Worm (Caenorhabditis elegans) whole organism, young adult: ENCODE results near the gene C50F4.8.
A peak's percentile ranks its signal among the peaks of the same experiment; 100 is the strongest.

Experiments
- B0019.2 ChIP-seq: fragments of 200-800 bp; sonication (Bioruptor generic); conservative IDR thresholded peaks from 2 replicates; pipeline ENCODE4 v1.3.6; 2022; ENCODE audit warnings: missing genetic modification reagents, missing genetic modification characterization, missing compliant biosample characterization
- B0336.3 ChIP-seq: fragments of 200-800 bp; sonication (Bioruptor generic); IDR thresholded peaks from 2 replicates; pipeline ENCODE4 v1.3.6; 2022; ENCODE audit warnings: missing genetic modification characterization, missing compliant biosample characterization
- C06A6.2 ChIP-seq: fragments of 200-800 bp; sonication (Bioruptor generic); conservative IDR thresholded peaks from 2 replicates; pipeline ENCODE4 v1.3.6; 2022; ENCODE audit warnings: missing genetic modification characterization, missing compliant biosample characterization
- C17E4.6 ChIP-seq: fragments of 200-800 bp; sonication (Bioruptor generic); IDR thresholded peaks from 2 replicates; pipeline ENCODE4 v1.3.6; 2022; ENCODE audit warnings: missing genetic modification reagents, missing genetic modification characterization, missing compliant biosample characterization
- D2030.7 ChIP-seq: fragments of 200-800 bp; sonication (Bioruptor generic); IDR thresholded peaks from 2 replicates; pipeline ENCODE4 v1.3.6; 2022; ENCODE audit warnings: missing genetic modification reagents, missing genetic modification characterization, missing compliant biosample characterization
- F22D6.2 ChIP-seq: sonication (generic microtip); optimal IDR thresholded peaks from 2 replicates; lab custom pipeline; 2016; ENCODE audit warnings: mild to moderate bottlenecking, missing genetic modification characterization, missing compliant biosample characterization
- F23B12.7 ChIP-seq: sonication (generic microtip); optimal IDR thresholded peaks from 2 replicates; lab custom pipeline; 2017; ENCODE audit warnings: missing genetic modification characterization, mild to moderate bottlenecking, missing compliant biosample characterization, antibody characterized with exemption, moderate library complexity; ENCODE audit not compliant: insufficient read depth
- F33H1.4 ChIP-seq: fragments of 200-800 bp; sonication (Bioruptor generic); IDR thresholded peaks from 2 replicates; pipeline ENCODE4 v1.3.6; 2022; ENCODE audit warnings: missing genetic modification reagents, missing genetic modification characterization, missing compliant biosample characterization
- F57A8.1 ChIP-seq: fragments of 200-800 bp; sonication (Bioruptor generic); optimal IDR thresholded peaks from 2 replicates; lab custom pipeline; 2018; ENCODE audit warnings: mild to moderate bottlenecking, missing genetic modification characterization, moderate library complexity, missing compliant biosample characterization
- T07F8.4 ChIP-seq: sonication (generic microtip); optimal IDR thresholded peaks from 2 replicates; lab custom pipeline; 2016; ENCODE audit warnings: mild to moderate bottlenecking, missing genetic modification characterization, moderate library complexity, missing compliant biosample characterization
- Y79H2A.3 ChIP-seq: fragments of 200-800 bp; sonication (Bioruptor generic); conservative IDR thresholded peaks from 2 replicates; pipeline ENCODE4 v1.3.6; 2022; ENCODE audit warnings: missing genetic modification reagents, missing genetic modification characterization, missing compliant biosample characterization
- ZK185.1 ChIP-seq: sonication (generic microtip); optimal IDR thresholded peaks from 2 replicates; lab custom pipeline; 2016; ENCODE audit warnings: mild to moderate bottlenecking, missing genetic modification characterization, missing compliant biosample characterization; ENCODE audit not compliant: poor library complexity, severe bottlenecking
- aptf-2 ChIP-seq: fragments of 200-800 bp; sonication (Bioruptor generic); conservative IDR thresholded peaks from 2 replicates; pipeline ENCODE4 v1.3.6; 2022; ENCODE audit warnings: missing genetic modification reagents, missing genetic modification characterization, missing compliant biosample characterization
- aptf-3 ChIP-seq: fragments of 200-800 bp; sonication (Bioruptor generic); IDR thresholded peaks from 2 replicates; pipeline ENCODE4 v1.3.6; 2022; ENCODE audit warnings: missing genetic modification characterization, missing compliant biosample characterization
- athp-1 ChIP-seq: sonication (generic microtip); optimal IDR thresholded peaks from 2 replicates; lab custom pipeline; 2017; ENCODE audit warnings: mild to moderate bottlenecking, missing genetic modification characterization, missing compliant biosample characterization
- bed-1 ChIP-seq: fragments of 200-800 bp; sonication (Bioruptor generic); IDR thresholded peaks from 2 replicates; pipeline ENCODE4 v1.3.6; 2022; ENCODE audit warnings: missing genetic modification reagents, missing genetic modification characterization, missing compliant biosample characterization
- bed-2 ChIP-seq: fragments of 200-800 bp; sonication (Bioruptor generic); IDR thresholded peaks from 2 replicates; pipeline ENCODE4 v1.3.6; 2022; ENCODE audit warnings: missing genetic modification reagents, missing genetic modification characterization, missing compliant biosample characterization
- ccch-3 ChIP-seq: fragments of 200-800 bp; sonication (Bioruptor generic); optimal IDR thresholded peaks from 2 replicates; lab custom pipeline; 2018; ENCODE audit warnings: mild to moderate bottlenecking, missing genetic modification characterization, missing compliant biosample characterization
- die-1 ChIP-seq: sonication (generic microtip); optimal IDR thresholded peaks from 2 replicates; lab custom pipeline; 2016; ENCODE audit warnings: missing genotype, mild to moderate bottlenecking, missing genetic modification characterization, missing compliant biosample characterization
- dox-1 ChIP-seq: fragments of 200-800 bp; sonication (Bioruptor generic); IDR thresholded peaks from 2 replicates; pipeline ENCODE4 v1.3.6; 2022; ENCODE audit warnings: missing genetic modification reagents, missing genetic modification characterization, missing compliant biosample characterization
- dpff-1 ChIP-seq: sonication (generic microtip); optimal IDR thresholded peaks from 2 replicates; lab custom pipeline; 2017; ENCODE audit warnings: mild to moderate bottlenecking, missing genetic modification characterization, missing compliant biosample characterization
- egl-44 ChIP-seq: fragments of 200-800 bp; sonication (Bioruptor generic); IDR thresholded peaks from 2 replicates; pipeline ENCODE4 v1.3.6; 2022; ENCODE audit warnings: missing genetic modification reagents, missing genetic modification characterization, missing compliant biosample characterization
- hlh-12 ChIP-seq: sonication (generic microtip); optimal IDR thresholded peaks from 2 replicates; lab custom pipeline; 2016; ENCODE audit warnings: missing genetic modification characterization, missing compliant biosample characterization
- hlh-26 ChIP-seq: fragments of 200-800 bp; sonication (Bioruptor generic); conservative IDR thresholded peaks from 2 replicates; pipeline ENCODE4 v1.3.6; 2022; ENCODE audit warnings: missing genetic modification reagents, missing genetic modification characterization, missing compliant biosample characterization
- hmg-20 ChIP-seq: fragments of 200-800 bp; sonication (Bioruptor generic); IDR thresholded peaks from 2 replicates; pipeline ENCODE4 v1.3.6; 2022; ENCODE audit warnings: missing genetic modification reagents, missing genetic modification characterization, missing compliant biosample characterization
- let-607 ChIP-seq, 2 experiments: fragments of 200-800 bp in 1 of 2; sonication (Bioruptor generic) in 1 of 2; sonication (generic microtip) in 1 of 2; optimal IDR thresholded peaks; 2 replicates each; lab custom pipeline; 2016 to 2018; ENCODE audit warnings: mild to moderate bottlenecking in 2 of 2, missing compliant biosample characterization in 2 of 2, missing genetic modification characterization in 2 of 2, moderate library complexity in 2 of 2, missing genotype in 1 of 2
- lin-35 ChIP-seq, 3 experiments: fragments of 150-350 bp in 2 of 3; sonication (generic microtip) in 1 of 3; optimal IDR thresholded peaks; 2 replicates each; lab custom pipeline; 2014 to 2018; ENCODE audit warnings: missing biosample characterization in 3 of 3, missing genetic modification characterization in 3 of 3, missing genetic modification reagents in 3 of 3
- lin-54 ChIP-seq: fragments of 200-800 bp; sonication (Bioruptor generic); optimal IDR thresholded peaks from 2 replicates; lab custom pipeline; 2018; ENCODE audit warnings: mild to moderate bottlenecking, missing genetic modification characterization, missing compliant biosample characterization
- madf-3 ChIP-seq: fragments of 200-800 bp; sonication (Bioruptor generic); IDR thresholded peaks from 2 replicates; pipeline ENCODE4 v1.3.6; 2022; ENCODE audit warnings: missing genetic modification reagents, missing genetic modification characterization, missing compliant biosample characterization
- mcd-1 ChIP-seq: fragments of 200-800 bp; sonication (Bioruptor generic); IDR thresholded peaks from 2 replicates; pipeline ENCODE4 v1.3.6; 2022; ENCODE audit warnings: missing genetic modification reagents, missing genetic modification characterization, missing compliant biosample characterization
- mel-28 ChIP-seq: sonication (generic microtip); optimal IDR thresholded peaks from 2 replicates; lab custom pipeline; 2016; ENCODE audit warnings: borderline replicate concordance, mild to moderate bottlenecking, missing genetic modification characterization, missing compliant biosample characterization
- mes-4 ChIP-seq: sonication (generic microtip); optimal IDR thresholded peaks from 2 replicates; lab custom pipeline; 2016; ENCODE audit warnings: missing genotype, missing genetic modification characterization, missing compliant biosample characterization
- nhr-27 ChIP-seq: fragments of 200-800 bp; sonication (Bioruptor generic); optimal IDR thresholded peaks from 2 replicates; lab custom pipeline; 2018; ENCODE audit warnings: mild to moderate bottlenecking, missing genetic modification characterization, moderate library complexity, missing compliant biosample characterization
- nhr-80 ChIP-seq: sonication (generic microtip); optimal IDR thresholded peaks from 2 replicates; lab custom pipeline; 2016; ENCODE audit warnings: missing genetic modification characterization, missing compliant biosample characterization
- pha-4 ChIP-seq: fragments of 150-350 bp; sonication (generic microtip); optimal IDR thresholded peaks from 2 replicates; lab custom pipeline; 2014; ENCODE audit warnings: missing biosample characterization, missing genetic modification reagents, missing genetic modification characterization
- repo-1 ChIP-seq: sonication (generic microtip); optimal IDR thresholded peaks from 2 replicates; lab custom pipeline; 2017; ENCODE audit warnings: mild to moderate bottlenecking, missing genetic modification characterization, missing compliant biosample characterization
- rpc-1 ChIP-seq, 2 experiments: fragments of 150-350 bp in 1 of 2; sonication (generic microtip) in 1 of 2; optimal IDR thresholded peaks; 2 replicates each; lab custom pipeline; 2014 to 2018; ENCODE audit warnings: missing biosample characterization in 1 of 2, missing genetic modification characterization in 1 of 2, missing genetic modification reagents in 1 of 2, missing genotype in 1 of 2
- sea-2 ChIP-seq: fragments of 200-800 bp; sonication (Bioruptor generic); IDR thresholded peaks from 2 replicates; pipeline ENCODE4 v1.3.6; 2022; ENCODE audit warnings: missing genetic modification characterization, missing compliant biosample characterization
- tbp1 ChIP-seq: fragments of 200-800 bp; sonication (Bioruptor generic); optimal IDR thresholded peaks from 2 replicates; lab custom pipeline; 2018; ENCODE audit warnings: mild to moderate bottlenecking, missing genetic modification characterization, missing compliant biosample characterization
- unc-130 ChIP-seq: sonication (generic microtip); optimal IDR thresholded peaks from 2 replicates; lab custom pipeline; 2016; ENCODE audit warnings: missing genetic modification reagents, missing genetic modification characterization, missing compliant biosample characterization
- ztf-26 ChIP-seq: sonication (generic microtip); optimal IDR thresholded peaks from 2 replicates; lab custom pipeline; 2017; ENCODE audit warnings: missing genetic modification characterization, missing compliant biosample characterization

C50F4.8 gene

ce11 chrV:9507742-9508141, 10.9 kb downstream of the C50F4.8 start, which contains the start of gene acs-14:
Gene acs-14 (plus strand): TSS chrV:9508132.
- no peak for TF ChIP-seq mel-28 (tag; lab: Kevin White, UChicago)
- TF ChIP-seq nhr-80 (tag; lab: Kevin White, UChicago): peak; percentile 14
- no peak for TF ChIP-seq F22D6.2 (tag; lab: Kevin White, UChicago)
- no peak for TF ChIP-seq lin-35 (GFP tag; optimal IDR thresholded peaks at IDR 0.05; lab: Kevin White, UChicago)

DNA sequence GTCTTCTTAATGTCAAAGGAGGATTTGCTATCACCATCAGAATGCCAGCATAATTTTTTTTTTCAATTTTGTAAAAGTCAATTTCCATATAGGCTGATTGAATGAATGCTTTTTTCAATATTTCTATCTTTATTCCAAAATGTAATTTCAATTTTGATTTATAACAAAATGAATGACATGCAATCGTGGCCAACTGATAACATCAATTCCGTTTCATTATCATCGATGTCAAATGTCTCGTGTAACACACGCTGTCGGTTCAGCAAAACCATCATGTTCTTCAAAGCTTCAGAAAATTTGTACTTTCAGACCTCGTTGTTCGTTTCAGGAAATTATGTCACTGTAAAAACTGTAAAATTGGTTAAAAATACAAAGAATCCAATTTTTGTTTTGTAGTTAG, 11.7 kb downstream of the C50F4.8 start:
- TF ChIP-seq nhr-80 (tag; lab: Kevin White, UChicago): peak; percentile 73
- TF ChIP-seq bed-2 (GFP tag; lab: Robert Waterston, UW): no peak
- no peak for TF ChIP-seq bed-1 (GFP tag; lab: Robert Waterston, UW)
- TF ChIP-seq let-607 (tag; optimal IDR thresholded peaks at IDR 0.05; lab: Kevin White, UChicago): peak; percentile 40 to 83
- no peak for TF ChIP-seq D2030.7

- TF ChIP-seq repo-1: no peak
- TF ChIP-seq lin-35 (GFP tag; optimal IDR thresholded peaks at IDR 0.05; lab: Kevin White, UChicago): no peak
- no peak for TF ChIP-seq Y79H2A.3 (GFP tag; lab: Robert Waterston, UW)
- no peak for TF ChIP-seq nhr-80 (tag; lab: Kevin White, UChicago)
- TF ChIP-seq die-1 (tag; lab: Kevin White, UChicago): no peak
- no peak for TF ChIP-seq dox-1 (GFP tag; lab: Robert Waterston, UW)
- no peak for TF ChIP-seq C06A6.2 (GFP tag; lab: Robert Waterston, UW)
- TF ChIP-seq ztf-26: no peak
- no peak for TF ChIP-seq rpc-1 (optimal IDR thresholded peaks at IDR 0.05; lab: Kevin White, UChicago)
- no peak for TF ChIP-seq rpc-1 (tag; optimal IDR thresholded peaks at IDR 0.05; lab: Kevin White, UChicago)
- TF ChIP-seq dpff-1 (tag; lab: Kevin White, UChicago): no peak
- TF ChIP-seq mes-4 (tag; lab: Kevin White, UChicago): no peak
- no peak for TF ChIP-seq unc-130 (GFP tag; lab: Kevin White, UChicago)
- no peak for TF ChIP-seq T07F8.4
- TF ChIP-seq mcd-1: no peak
- no peak for TF ChIP-seq pha-4 (tag; lab: Kevin White, UChicago)
- no peak for TF ChIP-seq aptf-3 (GFP tag; lab: Robert Waterston, UW)
- TF ChIP-seq, all 124 proteins: peak for 0
Measured at ce11 chrV:9504474-9504960, 14.1 kb downstream of the C50F4.8 start, which contains the start of gene haao-1. Gene haao-1 (plus strand): TSS chrV:9504910.

ce11 chrV:9503152-9503817, 15.4 kb downstream of the C50F4.8 start:
- no peak for TF ChIP-seq F57A8.1 (GFP tag; lab: Kevin White, UChicago)
- peak; percentile 30 for TF ChIP-seq F22D6.2 (tag; lab: Kevin White, UChicago)
- no peak for TF ChIP-seq B0019.2
- 0 out of 2 replicates have a peak, but pooled peaks have one; percentile 11 for TF ChIP-seq F33H1.4
- peak; percentile 27 for TF ChIP-seq athp-1
- TF ChIP-seq egl-44: peak; percentile 90
- TF ChIP-seq F23B12.7: no peak
- no peak for TF ChIP-seq hlh-12 (tag; lab: Kevin White, UChicago)
- no peak for TF ChIP-seq aptf-2 (GFP tag; lab: Robert Waterston, UW)
- TF ChIP-seq ZK185.1 (tag; lab: Kevin White, UChicago): peak; percentile 81
- TF ChIP-seq lin-54 (GFP tag; lab: Kevin White, UChicago): no peak
- TF ChIP-seq C17E4.6 (GFP tag; lab: Robert Waterston, UW): no peak
- TF ChIP-seq hlh-26 (GFP tag; lab: Robert Waterston, UW): no peak
- TF ChIP-seq C06A6.2 (GFP tag; lab: Robert Waterston, UW): peak; percentile 43; the same call in 1 of the 2 replicates
- TF ChIP-seq sea-2 (GFP tag; lab: Robert Waterston, UW): no peak
- TF ChIP-seq nhr-27 (tag; lab: Kevin White, UChicago): peak; percentile 52
- TF ChIP-seq tbp1 (GFP tag; lab: Kevin White, UChicago): peak; percentile 96
- no peak; the same call in none of the 2 replicates for TF ChIP-seq B0336.3
- no peak for TF ChIP-seq dpff-1 (tag; lab: Kevin White, UChicago)
- peak; percentile 72; the same call in 1 of the 2 replicates for TF ChIP-seq hmg-20 (GFP tag; lab: Robert Waterston, UW)
- 0 out of 2 replicates have a peak, but pooled peaks have one; percentile 77 for TF ChIP-seq aptf-3 (GFP tag; lab: Robert Waterston, UW)
- TF ChIP-seq madf-3 (GFP tag; lab: Robert Waterston, UW): no peak
- no peak for TF ChIP-seq ccch-3
